Worm (Caenorhabditis elegans) whole organism, young adult: ENCODE measurements around the gene F54D5.23.

Source experiments
- Y95B8A.8 ChIP-seq: fragments of 200-800 bp; sonication (Bioruptor generic); IDR thresholded peaks from 2 replicates; pipeline ENCODE4 v1.3.6; 2022; ENCODE audit warnings: missing genetic modification reagents, missing genetic modification characterization, missing compliant biosample characterization
- bed-1 ChIP-seq: fragments of 200-800 bp; sonication (Bioruptor generic); IDR thresholded peaks from 2 replicates; pipeline ENCODE4 v1.3.6; 2022; ENCODE audit warnings: missing genetic modification reagents, missing genetic modification characterization, missing compliant biosample characterization
- efl-1 ChIP-seq: fragments of 150-350 bp; optimal IDR thresholded peaks from 2 replicates; lab custom pipeline; 2014; ENCODE audit warnings: missing biosample characterization, missing genetic modification reagents, missing genetic modification characterization
- egl-44 ChIP-seq: fragments of 200-800 bp; sonication (Bioruptor generic); IDR thresholded peaks from 2 replicates; pipeline ENCODE4 v1.3.6; 2022; ENCODE audit warnings: missing genetic modification reagents, missing genetic modification characterization, missing compliant biosample characterization
- ets-4 ChIP-seq: fragments of 200-800 bp; sonication (Bioruptor generic); optimal IDR thresholded peaks from 2 replicates; lab custom pipeline; 2018; ENCODE audit warnings: mild to moderate bottlenecking, missing genetic modification characterization, missing compliant biosample characterization
- fkh-3 ChIP-seq: sonication (generic microtip); optimal IDR thresholded peaks from 2 replicates; lab custom pipeline; 2016; ENCODE audit warnings: mild to moderate bottlenecking, missing genetic modification characterization, missing compliant biosample characterization
- hlh-12 ChIP-seq: sonication (generic microtip); optimal IDR thresholded peaks from 2 replicates; lab custom pipeline; 2016; ENCODE audit warnings: missing genetic modification characterization, missing compliant biosample characterization
- lir-1 ChIP-seq: fragments of 200-800 bp; sonication (Bioruptor generic); conservative IDR thresholded peaks from 2 replicates; pipeline ENCODE4 v1.3.6; 2022; ENCODE audit warnings: missing genetic modification reagents, missing genetic modification characterization, missing compliant biosample characterization
- mel-28 ChIP-seq: sonication (generic microtip); optimal IDR thresholded peaks from 2 replicates; lab custom pipeline; 2016; ENCODE audit warnings: borderline replicate concordance, mild to moderate bottlenecking, missing genetic modification characterization, missing compliant biosample characterization
- pbrm-1 ChIP-seq: fragments of 200-800 bp; sonication (Bioruptor generic); IDR thresholded peaks from 2 replicates; pipeline ENCODE4 v1.3.6; 2022; ENCODE audit warnings: missing genetic modification reagents, missing genetic modification characterization, missing compliant biosample characterization
- sdz-38 ChIP-seq: sonication (generic microtip); optimal IDR thresholded peaks from 2 replicates; lab custom pipeline; 2016; ENCODE audit warnings: missing genotype, missing genetic modification characterization, missing compliant biosample characterization
- somi-1 ChIP-seq: fragments of 200-800 bp; sonication (Bioruptor generic); optimal IDR thresholded peaks from 2 replicates; lab custom pipeline; 2018; ENCODE audit warnings: mild to moderate bottlenecking, missing genetic modification characterization, missing compliant biosample characterization
- unc-62 ChIP-seq: fragments of 150-350 bp; optimal IDR thresholded peaks from 2 replicates; lab custom pipeline; 2014; ENCODE audit warnings: missing biosample characterization, missing genetic modification reagents, missing genetic modification characterization

DNA sequence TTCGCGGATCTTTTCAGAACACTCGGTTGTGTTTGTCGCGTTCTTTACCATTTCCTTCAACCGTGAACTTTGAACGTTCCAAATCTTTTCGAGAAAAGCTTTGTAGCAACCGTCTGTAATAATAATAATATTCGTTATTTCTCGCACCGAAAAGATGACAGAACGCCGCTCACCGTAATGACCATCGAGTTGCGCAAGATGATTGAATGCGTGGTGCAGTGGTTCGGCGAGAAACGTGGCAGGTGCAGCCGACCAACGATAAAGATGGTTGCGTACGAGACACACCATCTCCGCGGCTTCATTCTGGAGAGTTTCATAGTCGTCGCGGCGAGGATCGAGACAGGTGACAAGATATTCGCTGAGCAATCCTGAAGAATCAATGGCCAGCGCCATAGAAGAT is 26.1 kb downstream of the F54D5.23 start:
- TF ChIP-seq mel-28 (tag; lab: Kevin White, UChicago) = no peak
- no peak for TF ChIP-seq bed-1
- TF ChIP-seq lir-1 (GFP tag; lab: Robert Waterston, UW) = no peak
- no peak for TF ChIP-seq unc-62 (GFP tag; lab: Kevin White, UChicago)
- TF ChIP-seq ets-4 = no peak
- no peak for TF ChIP-seq hlh-12 (tag; lab: Kevin White, UChicago)
- no peak for TF ChIP-seq pbrm-1 (GFP tag; lab: Robert Waterston, UW)
- no peak for TF ChIP-seq Y95B8A.8 (GFP tag; lab: Robert Waterston, UW)
- no peak for TF ChIP-seq egl-44
- TF ChIP-seq efl-1 (GFP tag; lab: Kevin White, UChicago) = no peak
- TF ChIP-seq sdz-38 (tag; lab: Kevin White, UChicago) = no peak
- TF ChIP-seq fkh-3 = no peak
- TF ChIP-seq somi-1 (GFP tag; lab: Kevin White, UChicago) = no peak
